Fruit fly (Drosophila melanogaster): ENCODE data around the gene GCC185.

GCC185 gene

dm6 chr3R:12010202-12010824, at the start of gene GCC185, which contains the start of gene KLHL18 (continued):
- TF ChIP-seq dan (GFP tag; IDR thresholded peaks at IDR 0.05) (peak; percentile 41; the same call in 1 of the 2 replicates), CG42726 (GFP tag; IDR thresholded peaks at IDR 0.05; ENCODE audit: partially characterized antibody) (0 out of 2 replicates have a peak, but pooled peaks have one; percentile 37), ssp (GFP tag; IDR thresholded peaks at IDR 0.05) (peak; percentile 79), CG30431 (GFP tag; optimal IDR thresholded peaks at IDR 0.05) (no peak), cas (GFP tag; IDR thresholded peaks at IDR 0.05) (no peak), Antp (GFP tag; optimal IDR thresholded peaks at IDR 0.05) (peak; percentile 28), eve (GFP tag; optimal IDR thresholded peaks at IDR 0.05) (no peak), CG6854 (GFP tag; optimal IDR thresholded peaks at IDR 0.05) (no peak), CG13424 (tag; optimal IDR thresholded peaks at IDR 0.05) (peak; percentile 73), CG4360 (GFP tag; IDR thresholded peaks at IDR 0.05) (no peak), PHDP (tag; optimal IDR thresholded peaks at IDR 0.05) (no peak), Optix (GFP tag; IDR thresholded peaks at IDR 0.05) (no peak), Jarid2 (GFP tag; optimal IDR thresholded peaks at IDR 0.05) (peak; percentile 34), CG4617 (GFP tag; optimal IDR thresholded peaks at IDR 0.05; ENCODE audit: borderline replicate concordance) (peak; percentile 80), sqz (GFP tag; optimal IDR thresholded peaks at IDR 0.05) (no peak), Fer2 (tag; optimal IDR thresholded peaks at IDR 0.05) (peak; percentile 69), pfk (GFP tag; optimal IDR thresholded peaks at IDR 0.05) (no peak), CG11560 (tag; IDR thresholded peaks at IDR 0.05) (peak; percentile 49; the same call in 1 of the 3 replicates), CG13296 (GFP tag; optimal IDR thresholded peaks at IDR 0.05) (no peak), CG3163 (GFP tag; optimal IDR thresholded peaks at IDR 0.05) (no peak), tll (GFP tag; optimal IDR thresholded peaks at IDR 0.05) (peak; percentile 26 to 97), B-H1 (GFP tag; IDR thresholded peaks at IDR 0.05) (no peak), CG13894 (tag; optimal IDR thresholded peaks at IDR 0.05) (no peak), lmd (GFP tag; IDR thresholded peaks at IDR 0.05) (peak; percentile 86), Dref (GFP tag; IDR thresholded peaks at IDR 0.05) (peak; percentile 66), Tbp (GFP tag; optimal IDR thresholded peaks at IDR 0.05) (no peak), CG16813 (GFP tag; IDR thresholded peaks at IDR 0.05; ENCODE audit: partially characterized antibody) (peak; percentile 89), CG12744 (GFP tag; optimal IDR thresholded peaks at IDR 0.05) (peak; percentile 52), wor (GFP tag; IDR thresholded peaks at IDR 0.05) (no peak), CG14667 (GFP tag; IDR thresholded peaks at IDR 0.05) (peak; percentile 56; the same call in 1 of the 2 replicates), toy (GFP tag; IDR thresholded peaks at IDR 0.05) (peak; percentile 9; the same call in 1 of the 2 replicates), z (GFP tag; IDR thresholded peaks at IDR 0.05) (no peak), CG3995 (GFP tag; optimal IDR thresholded peaks at IDR 0.05) (peak; percentile 74), gt (GFP tag; IDR thresholded peaks at IDR 0.05) (no peak), CG12391 (tag; optimal IDR thresholded peaks at IDR 0.05) (peak; percentile 86), tx (GFP tag; optimal IDR thresholded peaks at IDR 0.05) (peak; percentile 39), CG18619 (GFP tag; optimal IDR thresholded peaks at IDR 0.05) (peak; percentile 58), Vsx1 (GFP tag; optimal IDR thresholded peaks at IDR 0.05) (no peak)

dm6 chr3R:11962739-11963214, 47.8 kb upstream of the GCC185 start, which contains the start of the genes CG3281 and aurA:
TSS of gene CG3281 (minus strand) at chr3R:11962805.
TSS of gene aurA (plus strand) at chr3R:11963124.
- no peak for TF ChIP-seq Optix (GFP tag; IDR thresholded peaks at IDR 0.05)
- TF ChIP-seq CG14965 (GFP tag; optimal IDR thresholded peaks at IDR 0.05; ENCODE audit: borderline replicate concordance), result no peak
- TF ChIP-seq CG11398 (GFP tag; optimal IDR thresholded peaks at IDR 0.05), result peak; percentile 66
- TF ChIP-seq bbx (GFP tag; IDR thresholded peaks at IDR 0.05; ENCODE audit: partially characterized antibody), result peak; percentile 92
- TF ChIP-seq Kr (GFP tag; optimal IDR thresholded peaks at IDR 0.05), result no peak
- TF ChIP-seq Fer3 (tag; optimal IDR thresholded peaks at IDR 0.05), result peak; percentile 47
- peak; percentile 99 for TF ChIP-seq CG3995 (GFP tag; optimal IDR thresholded peaks at IDR 0.05)
- peak; percentile 66 for TF ChIP-seq CG1792 (GFP tag; optimal IDR thresholded peaks at IDR 0.05)
- peak; percentile 57 for TF ChIP-seq ems (GFP tag; optimal IDR thresholded peaks at IDR 0.05)
- TF ChIP-seq CG4617 (GFP tag; optimal IDR thresholded peaks at IDR 0.05; ENCODE audit: borderline replicate concordance), result peak; percentile 71
- peak; percentile 77; the same call in 1 of the 2 replicates for TF ChIP-seq slbo (GFP tag; IDR thresholded peaks at IDR 0.05)
- peak; percentile 67 for TF ChIP-seq gsb-n (tag; optimal IDR thresholded peaks at IDR 0.05)
- peak; percentile 19; the same call in 1 of the 2 replicates for TF ChIP-seq HLH3B (GFP tag; IDR thresholded peaks at IDR 0.05)
- no peak for TF ChIP-seq toy (GFP tag; IDR thresholded peaks at IDR 0.05)
- TF ChIP-seq lola (GFP tag; optimal IDR thresholded peaks at IDR 0.05), result peak in 1 of 3 experiments; percentile 80
- peak; percentile 86 for TF ChIP-seq CG12391 (tag; optimal IDR thresholded peaks at IDR 0.05)
- TF ChIP-seq sens (GFP tag), result peak; percentile 97

All from whole organism, embryonic.